Fruit fly (Drosophila melanogaster) whole organism, embryonic: ENCODE results near the gene CG42538.

ENCODE experiments used
- Blimp-1 ChIP-seq: fragments of 200-800 bp; sonication (Bioruptor generic); optimal IDR thresholded peaks from 3 replicates; lab custom pipeline; 2018; ENCODE audit warnings: missing biosample characterization, missing genetic modification characterization, mild to moderate bottlenecking, moderate library complexity, missing genetic modification reagents
- Bteb2 ChIP-seq: fragments of 200-800 bp; sonication (Bioruptor generic); optimal IDR thresholded peaks from 2 replicates; lab custom pipeline; 2016; ENCODE audit warnings: missing biosample characterization, missing genetic modification characterization
- CG10209 ChIP-seq: fragments of 200-800 bp; sonication (Bioruptor generic); optimal IDR thresholded peaks from 3 replicates; lab custom pipeline; 2017; ENCODE audit warnings: missing biosample characterization, mild to moderate bottlenecking, missing genetic modification characterization, missing genetic modification reagents
- CG11696 ChIP-seq: fragments of 200-800 bp; sonication (Bioruptor generic); IDR thresholded peaks from 2 replicates; pipeline ENCODE4 v1.3.6; 2022; ENCODE audit warnings: missing biosample characterization, missing genetic modification characterization
- CG12236 ChIP-seq: fragments of 200-800 bp; sonication (Bioruptor generic); optimal IDR thresholded peaks from 2 replicates; lab custom pipeline; 2016; ENCODE audit warnings: missing biosample characterization, missing genetic modification characterization
- CG12299 ChIP-seq: fragments of 200-800 bp; sonication (Bioruptor generic); optimal IDR thresholded peaks from 2 replicates; lab custom pipeline; 2018; ENCODE audit warnings: missing biosample characterization, mild to moderate bottlenecking, missing genetic modification characterization
- CG12391 ChIP-seq: fragments of 200-800 bp; sonication (Bioruptor generic); optimal IDR thresholded peaks from 3 replicates; lab custom pipeline; 2018; ENCODE audit warnings: missing biosample characterization, mild to moderate bottlenecking, missing genetic modification characterization, moderate library complexity
- CG13287 ChIP-seq: fragments of 200-800 bp; sonication (Bioruptor generic); IDR thresholded peaks from 2 replicates; pipeline ENCODE4 v1.3.6; 2022; ENCODE audit warnings: missing biosample characterization, missing genetic modification characterization; ENCODE audit not compliant: partially characterized antibody
- CG13624 ChIP-seq: fragments of 200-800 bp; sonication (Bioruptor generic); optimal IDR thresholded peaks from 2 replicates; lab custom pipeline; 2016; ENCODE audit warnings: missing biosample characterization, missing genetic modification characterization
- CG16863 ChIP-seq: fragments of 200-800 bp; sonication (Bioruptor generic); optimal IDR thresholded peaks from 3 replicates; lab custom pipeline; 2016; ENCODE audit warnings: missing biosample characterization, missing genetic modification characterization
- CG17829 ChIP-seq: fragments of 200-800 bp; optimal IDR thresholded peaks from 2 replicates; lab custom pipeline; 2019; ENCODE audit warnings: missing biosample characterization, mild to moderate bottlenecking, missing genetic modification characterization, moderate library complexity
- CG1832 ChIP-seq: fragments of 200-800 bp; sonication (Bioruptor generic); optimal IDR thresholded peaks from 2 replicates; lab custom pipeline; 2017; ENCODE audit warnings: missing biosample characterization, mild to moderate bottlenecking, missing genetic modification characterization, inconsistent platforms
- CG2120 ChIP-seq: fragments of 200-800 bp; sonication (Bioruptor generic); optimal IDR thresholded peaks from 3 replicates; lab custom pipeline; 2016; ENCODE audit warnings: missing biosample characterization, missing genetic modification characterization
- CG2678 ChIP-seq: fragments of 200-800 bp; sonication (Bioruptor generic); optimal IDR thresholded peaks from 3 replicates; lab custom pipeline; 2019; ENCODE audit warnings: missing biosample characterization, mild to moderate bottlenecking, missing genetic modification characterization, moderate library complexity
- CG34376 ChIP-seq: fragments of 200-800 bp; sonication (Bioruptor generic); optimal IDR thresholded peaks from 2 replicates; lab custom pipeline; 2018; ENCODE audit warnings: missing biosample characterization, mild to moderate bottlenecking, missing genetic modification characterization
- CG3726 ChIP-seq: fragments of 200-800 bp; sonication (Bioruptor generic); IDR thresholded peaks from 3 replicates; pipeline ENCODE4, ENCODE4 v1.3.6; 2022; ENCODE audit warnings: missing biosample characterization, missing genetic modification characterization
- CG4360 ChIP-seq: fragments of 200-800 bp; sonication (Bioruptor generic); IDR thresholded peaks from 2 replicates; pipeline ENCODE4 v1.3.6; 2022; ENCODE audit warnings: missing biosample characterization, missing genetic modification characterization
- CG6272 ChIP-seq: fragments of 200-800 bp; sonication (Bioruptor generic); IDR thresholded peaks from 2 replicates; pipeline ENCODE4 v1.3.6; 2022; ENCODE audit warnings: missing biosample characterization, missing genetic modification characterization
- CG7963 ChIP-seq: fragments of 200-800 bp; sonication (Bioruptor generic); IDR thresholded peaks from 3 replicates; pipeline ENCODE4 v1.3.6; 2022; ENCODE audit warnings: missing biosample characterization, missing genetic modification characterization; ENCODE audit not compliant: partially characterized antibody
- CG8944 ChIP-seq: fragments of 200-800 bp; sonication (Bioruptor generic); optimal IDR thresholded peaks from 3 replicates; lab custom pipeline; 2016; ENCODE audit warnings: missing biosample characterization, missing genetic modification characterization
- CG9609 ChIP-seq: fragments of 200-800 bp; sonication (Bioruptor generic); optimal IDR thresholded peaks from 3 replicates; lab custom pipeline; 2016; ENCODE audit warnings: missing biosample characterization, missing genetic modification characterization
- Dad ChIP-seq: fragments of 200-800 bp; sonication (Bioruptor generic); optimal IDR thresholded peaks from 3 replicates; lab custom pipeline; 2016; ENCODE audit warnings: missing biosample characterization, missing genetic modification characterization
- Doc2 ChIP-seq: fragments of 200-800 bp; sonication (Bioruptor generic); IDR thresholded peaks from 2 replicates; pipeline ENCODE4 v1.3.6; 2022; ENCODE audit warnings: missing biosample characterization, missing genetic modification characterization
- Fer1 ChIP-seq: fragments of 200-800 bp; sonication (Bioruptor generic); optimal IDR thresholded peaks from 2 replicates; lab custom pipeline; 2017; ENCODE audit warnings: missing biosample characterization, mild to moderate bottlenecking, missing genetic modification characterization
- Med ChIP-seq: fragments of 200-800 bp; sonication (Bioruptor generic); peaks from one replicate; lab custom pipeline; 2016; ENCODE audit warnings: missing biosample characterization, missing genetic modification characterization, mild to moderate bottlenecking, inconsistent platforms, moderate library complexity
- Meics ChIP-seq: fragments of 200-800 bp; sonication (Bioruptor generic); optimal IDR thresholded peaks from 2 replicates; lab custom pipeline; 2017; ENCODE audit warnings: missing biosample characterization, mild to moderate bottlenecking, missing genetic modification characterization
- Mes4 ChIP-seq: fragments of 200-800 bp; sonication (Bioruptor generic); optimal IDR thresholded peaks from 2 replicates; lab custom pipeline; 2016; ENCODE audit warnings: missing biosample characterization, missing genetic modification characterization
- Ravus ChIP-seq: fragments of 200-800 bp; sonication (Bioruptor generic); IDR thresholded peaks from 2 replicates; pipeline ENCODE4 v1.3.6; 2022; ENCODE audit warnings: missing biosample characterization, missing genetic modification characterization
- Sin3A ChIP-seq: fragments of >200 bp; optimal IDR thresholded peaks from 2 replicates; lab custom pipeline; 2018
- Ssrp ChIP-seq: fragments of 200-800 bp; sonication (Bioruptor generic); optimal IDR thresholded peaks from 2 replicates; lab custom pipeline; 2018; ENCODE audit warnings: missing biosample characterization, mild to moderate bottlenecking, missing genetic modification characterization, moderate library complexity
- Taf1 ChIP-seq: fragments of 200-800 bp; sonication (Bioruptor generic); IDR thresholded peaks from 2 replicates; pipeline ENCODE4 v1.3.6; 2022; ENCODE audit warnings: missing biosample characterization, missing genetic modification characterization
- ab ChIP-seq: fragments of 200-800 bp; sonication (Bioruptor generic); optimal IDR thresholded peaks from 2 replicates; lab custom pipeline; 2016; ENCODE audit warnings: missing biosample characterization, missing genetic modification characterization
- abd-A ChIP-seq: fragments of 200-800 bp; sonication (Bioruptor generic); optimal IDR thresholded peaks from 3 replicates; lab custom pipeline; 2019; ENCODE audit warnings: missing biosample characterization, mild to moderate bottlenecking, missing genetic modification characterization, moderate library complexity
- bbx ChIP-seq: fragments of 200-800 bp; sonication (Bioruptor generic); IDR thresholded peaks from 2 replicates; pipeline ENCODE4 v1.3.6; 2022; ENCODE audit warnings: missing biosample characterization, missing genetic modification characterization; ENCODE audit not compliant: partially characterized antibody
- caup ChIP-seq: fragments of 200-800 bp; sonication (Bioruptor generic); optimal IDR thresholded peaks from 3 replicates; lab custom pipeline; 2017; ENCODE audit warnings: missing biosample characterization, mild to moderate bottlenecking, missing genetic modification characterization, moderate library complexity; ENCODE audit not compliant: severe bottlenecking
- chif ChIP-seq, 2 experiments: fragments of 200-800 bp; sonication (Bioruptor generic); optimal IDR thresholded peaks; 3 replicates each; lab custom pipeline; 2016; ENCODE audit warnings: missing biosample characterization in 2 of 2, missing genetic modification characterization in 2 of 2
- cwo ChIP-seq: fragments of 200-800 bp; sonication (Bioruptor generic); optimal IDR thresholded peaks from 3 replicates; lab custom pipeline; 2017; ENCODE audit warnings: missing biosample characterization, missing genetic modification characterization, mild to moderate bottlenecking, moderate library complexity, missing genetic modification reagents
- ftz-f1 ChIP-seq: fragments of 200-800 bp; sonication (Bioruptor generic); optimal IDR thresholded peaks from 2 replicates; lab custom pipeline; 2016; ENCODE audit warnings: missing biosample characterization, missing genetic modification characterization
- grn ChIP-seq: fragments of 200-800 bp; sonication (Bioruptor generic); optimal IDR thresholded peaks from 3 replicates; lab custom pipeline; 2017; ENCODE audit warnings: missing biosample characterization, missing genetic modification characterization
- ham ChIP-seq: fragments of 200-800 bp; sonication (Bioruptor generic); IDR thresholded peaks from 2 replicates; pipeline ENCODE4 v1.3.6; 2022; ENCODE audit warnings: missing biosample characterization, missing genetic modification characterization
- luna ChIP-seq: fragments of 200-800 bp; sonication (Bioruptor generic); optimal IDR thresholded peaks from 2 replicates; lab custom pipeline; 2016; ENCODE audit warnings: missing biosample characterization, missing genetic modification characterization
- mirr ChIP-seq: fragments of 200-800 bp; sonication (Bioruptor generic); optimal IDR thresholded peaks from 3 replicates; lab custom pipeline; 2018; ENCODE audit warnings: missing biosample characterization, mild to moderate bottlenecking, missing genetic modification characterization
- nerfin-2 ChIP-seq: fragments of 200-800 bp; sonication (Bioruptor generic); IDR thresholded peaks from 2 replicates; pipeline ENCODE4 v1.3.6; 2022; ENCODE audit warnings: missing biosample characterization, missing genetic modification characterization; ENCODE audit not compliant: partially characterized antibody
- nmo ChIP-seq: fragments of 200-800 bp; sonication (Bioruptor generic); optimal IDR thresholded peaks from 2 replicates; lab custom pipeline; 2018; ENCODE audit warnings: missing biosample characterization, mild to moderate bottlenecking, missing genetic modification characterization, moderate library complexity
- rib ChIP-seq: fragments of 200-800 bp; sonication (Bioruptor generic); IDR thresholded peaks from 2 replicates; pipeline ENCODE4 v1.3.6; 2022; ENCODE audit warnings: missing biosample characterization, missing genetic modification characterization
- run ChIP-seq: fragments of 200-800 bp; sonication (Bioruptor generic); optimal IDR thresholded peaks from 3 replicates; lab custom pipeline; 2018; ENCODE audit warnings: missing biosample characterization, mild to moderate bottlenecking, missing genetic modification characterization
- sd ChIP-seq: fragments of 200-800 bp; sonication (Bioruptor generic); optimal IDR thresholded peaks from 3 replicates; lab custom pipeline; 2018; ENCODE audit warnings: missing biosample characterization, mild to moderate bottlenecking, missing genetic modification characterization, moderate library complexity
- sim ChIP-seq: fragments of 200-800 bp; sonication (Bioruptor generic); IDR thresholded peaks from 2 replicates; pipeline ENCODE4 v1.3.6; 2022; ENCODE audit warnings: missing biosample characterization, missing genetic modification characterization
- sima ChIP-seq: fragments of 200-800 bp; sonication (Bioruptor generic); optimal IDR thresholded peaks from 2 replicates; lab custom pipeline; 2016; ENCODE audit warnings: missing biosample characterization, missing genetic modification characterization
- vnd ChIP-seq: fragments of 200-800 bp; sonication (Bioruptor generic); IDR thresholded peaks from 3 replicates; pipeline ENCODE4 v1.3.6; 2022; ENCODE audit warnings: missing biosample characterization, missing genetic modification characterization; ENCODE audit not compliant: partially characterized antibody

Gene CG42538

DNA sequence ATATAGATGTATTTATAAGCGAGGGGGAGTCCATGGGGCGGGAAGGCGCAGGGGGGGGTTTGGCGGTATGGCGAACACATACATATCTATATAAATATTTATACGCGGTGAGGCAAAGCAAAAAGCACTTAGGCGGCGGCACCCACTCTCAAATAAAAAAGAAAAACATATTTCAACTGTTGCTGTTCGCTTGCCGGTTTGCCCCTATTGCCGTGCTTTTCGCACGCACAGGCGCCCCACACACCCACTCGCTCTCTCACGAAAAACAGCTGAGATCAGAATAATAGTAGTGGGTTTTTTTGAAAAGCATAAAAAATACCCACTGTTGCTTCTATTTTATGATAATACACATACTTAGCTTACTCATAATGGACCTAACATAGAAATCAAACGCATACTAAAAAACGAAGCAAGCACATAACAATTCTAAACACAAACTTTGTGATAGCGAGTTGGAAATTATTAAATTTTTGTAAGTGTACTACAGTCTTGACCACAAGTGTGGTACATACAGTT is 33.1 kb upstream of the CG42538 start (continued):
- TF ChIP-seq Meics (GFP tag; lab: Kevin White, UChicago), result peak; percentile 84
- peak; percentile 59 for TF ChIP-seq CG17829 (tag; lab: Kevin White, UChicago)
- peak; percentile 92 for TF ChIP-seq CG2678 (tag; lab: Kevin White, UChicago)
- peak; percentile 38 for TF ChIP-seq Dad (GFP tag; lab: Kevin White, UChicago)
- 0 out of 2 replicates have a peak, but pooled peaks have one; percentile 20 for TF ChIP-seq Taf1
- TF ChIP-seq ftz-f1 (GFP tag; lab: Kevin White, UChicago), result no peak
- no peak for TF ChIP-seq vnd
- TF ChIP-seq CG34376 (GFP tag; lab: Kevin White, UChicago), result peak; percentile 86
- TF ChIP-seq Blimp-1 (GFP tag; lab: Kevin White, UChicago), result peak; percentile 52
- TF ChIP-seq abd-A (tag; lab: Kevin White, UChicago), result peak; percentile 94
- no peak for TF ChIP-seq CG7963 (GFP tag; lab: Robert Waterston, UW)
- peak; percentile 42 for TF ChIP-seq Mes4 (GFP tag; lab: Kevin White, UChicago)
- no peak for TF ChIP-seq Sin3A
- peak; percentile 29 for TF ChIP-seq CG12236 (GFP tag; lab: Kevin White, UChicago)
- peak; percentile 91 for TF ChIP-seq CG11696 (GFP tag; lab: Robert Waterston, UW)
- peak; percentile 52 for TF ChIP-seq CG16863
- TF ChIP-seq caup (GFP tag; lab: Kevin White, UChicago), result peak; percentile 84
- no peak for TF ChIP-seq bbx (GFP tag; lab: Robert Waterston, UW)
- TF ChIP-seq CG12391, result peak; percentile 72
- TF ChIP-seq Doc2 (GFP tag; lab: Robert Waterston, UW), result no peak
- no peak for TF ChIP-seq CG4360
- no peak for TF ChIP-seq CG3726 (GFP tag; lab: Robert Waterston, UW)
- TF ChIP-seq mirr (GFP tag; lab: Kevin White, UChicago), result peak; percentile 81
- TF ChIP-seq CG6272 (GFP tag; lab: Robert Waterston, UW), result no peak
- TF ChIP-seq CG1832 (GFP tag; lab: Kevin White, UChicago), result peak; percentile 59
- peak; percentile 47 to 55 for TF ChIP-seq chif (GFP tag; optimal IDR thresholded peaks at IDR 0.05; lab: Kevin White, UChicago)
- no peak for TF ChIP-seq Ravus
- peak; percentile 96 for TF ChIP-seq Med (GFP tag; lab: Kevin White, UChicago)
- TF ChIP-seq Fer1 (GFP tag; lab: Kevin White, UChicago), result peak; percentile 93
- no peak for TF ChIP-seq sim (GFP tag; lab: Robert Waterston, UW)
- no peak for TF ChIP-seq CG13287 (GFP tag; lab: Robert Waterston, UW)
- peak; percentile 45 for TF ChIP-seq CG8944 (GFP tag; lab: Kevin White, UChicago)
- 0 out of 2 replicates have a peak, but pooled peaks have one; percentile 45 for TF ChIP-seq ham
- no peak for TF ChIP-seq nerfin-2 (GFP tag; lab: Robert Waterston, UW)
- TF ChIP-seq grn (GFP tag; lab: Kevin White, UChicago), result no peak
- peak; percentile 77 for TF ChIP-seq nmo
- peak; percentile 87 for TF ChIP-seq CG13624 (GFP tag; lab: Kevin White, UChicago)
- peak; percentile 95 for TF ChIP-seq CG2120 (GFP tag; lab: Kevin White, UChicago)
- TF ChIP-seq Bteb2, result peak; percentile 67
- TF ChIP-seq run (tag; lab: Kevin White, UChicago), result no peak
- TF ChIP-seq CG10209 (GFP tag; lab: Kevin White, UChicago), result peak; percentile 78
- TF ChIP-seq cwo (GFP tag; lab: Kevin White, UChicago), result peak; percentile 80
- peak; percentile 23 for TF ChIP-seq ab (GFP tag; lab: Kevin White, UChicago)
- peak; percentile 63 for TF ChIP-seq rib (GFP tag; lab: Robert Waterston, UW)
- TF ChIP-seq sd, result peak; percentile 93
- TF ChIP-seq Ssrp (tag; lab: Kevin White, UChicago), result peak; percentile 41
- TF ChIP-seq sima, result peak; percentile 48
- peak; percentile 68 for TF ChIP-seq CG12299
- peak; percentile 75 for TF ChIP-seq CG9609 (GFP tag; lab: Kevin White, UChicago)
- peak; percentile 85 for TF ChIP-seq luna (GFP tag; lab: Kevin White, UChicago)
